ENCODE assay signal across 4 worm cellular contexts in the genomic region with DNA sequence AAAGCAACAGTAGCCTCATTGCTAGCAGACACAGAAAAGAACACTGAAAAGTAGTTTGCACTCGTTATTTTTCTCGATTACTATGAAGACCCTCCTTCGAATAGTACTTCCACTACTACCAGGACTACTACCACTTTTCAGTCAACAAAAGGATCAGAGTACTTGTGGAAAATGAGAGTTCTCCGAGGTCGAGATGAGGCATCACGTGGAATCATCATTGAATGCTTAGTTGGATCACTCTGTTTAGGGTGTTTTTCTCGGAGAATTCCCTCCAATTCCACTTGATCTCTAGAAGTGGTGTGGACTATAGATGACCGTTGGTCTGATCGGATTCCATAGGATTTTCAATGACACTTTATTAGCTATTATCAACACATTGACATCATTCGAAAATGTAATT.
TF ChIP-seq lines count a peak whose summit lies in the region.

No protein-coding gene starts in this region.

TF ChIP-seq in whole organism, L1 larva, 84 proteins besides CTCF, POLR2A, EP300 and RAD21 (continues in another document):
- TF ChIP-seq irx-1 (tag; optimal IDR thresholded peaks at IDR 0.05; lab: Kevin White, UChicago) = no peak
- peak; percentile 82 for TF ChIP-seq blmp-1 (tag; optimal IDR thresholded peaks at IDR 0.05; lab: Kevin White, UChicago)
- TF ChIP-seq ama-1 (optimal IDR thresholded peaks at IDR 0.05; lab: Kevin White, UChicago) = no peak
- no peak for TF ChIP-seq C34B4.2 (tag; optimal IDR thresholded peaks at IDR 0.05; lab: Kevin White, UChicago)
- peak; percentile 4 for TF ChIP-seq snu-23 (GFP tag; optimal IDR thresholded peaks at IDR 0.05; lab: Kevin White, UChicago)
- no peak for TF ChIP-seq hlh-17 (GFP tag; optimal IDR thresholded peaks at IDR 0.05; lab: Kevin White, UChicago; ENCODE audit: borderline replicate concordance)
- TF ChIP-seq C04F5.9 (tag; optimal IDR thresholded peaks at IDR 0.05; lab: Kevin White, UChicago) = no peak
- TF ChIP-seq ets-5 (GFP tag; IDR thresholded peaks at IDR 0.05; lab: Robert Waterston, UW) = no peak
- TF ChIP-seq lin-35 (GFP tag; optimal IDR thresholded peaks at IDR 0.05; lab: Kevin White, UChicago) = peak in 1 of 2 experiments; percentile 38
- TF ChIP-seq tbx-2 (tag; optimal IDR thresholded peaks at IDR 0.05; lab: Kevin White, UChicago) = no peak
- no peak for TF ChIP-seq efl-1 (optimal IDR thresholded peaks at IDR 0.05; lab: Kevin White, UChicago)
- peak in 1 of 2 experiments; percentile 73 for TF ChIP-seq efl-1 (GFP tag; optimal IDR thresholded peaks at IDR 0.05 in 1 of 2; lab: Kevin White, UChicago)
- TF ChIP-seq mdl-1 (tag; optimal IDR thresholded peaks at IDR 0.05; lab: Kevin White, UChicago) = no peak
- TF ChIP-seq lin-14 (GFP tag; optimal IDR thresholded peaks at IDR 0.05; lab: Kevin White, UChicago) = peak; percentile 44
- TF ChIP-seq sptf-1 (tag; optimal IDR thresholded peaks at IDR 0.05; lab: Kevin White, UChicago) = no peak
- no peak for TF ChIP-seq ztf-11 (tag; optimal IDR thresholded peaks at IDR 0.05; lab: Kevin White, UChicago)
- TF ChIP-seq lin-39 (tag; optimal IDR thresholded peaks at IDR 0.05; lab: Kevin White, UChicago) = no peak
- TF ChIP-seq aly-2 (tag; optimal IDR thresholded peaks at IDR 0.05; lab: Kevin White, UChicago) = no peak
- no peak for TF ChIP-seq dpl-1 (GFP tag; optimal IDR thresholded peaks at IDR 0.05; lab: Kevin White, UChicago)
- no peak for TF ChIP-seq zag-1 (tag; optimal IDR thresholded peaks at IDR 0.05; lab: Kevin White, UChicago)
- peak; percentile 33 for TF ChIP-seq nhr-19 (GFP tag; conservative IDR thresholded peaks at IDR 0.05; lab: Robert Waterston, UW)
- TF ChIP-seq ztf-4 (tag; optimal IDR thresholded peaks at IDR 0.05; lab: Kevin White, UChicago) = no peak

TF ChIP-seq in whole organism, L2 larva, 48 proteins besides CTCF, POLR2A, EP300 and RAD21:
- TF ChIP-seq nhr-129 (tag; optimal IDR thresholded peaks at IDR 0.05; lab: Kevin White, UChicago) = peak; percentile 9
- no peak for TF ChIP-seq mbf-1 (tag; optimal IDR thresholded peaks at IDR 0.05; lab: Kevin White, UChicago)
- peak; percentile 41 for TF ChIP-seq sma-9 (GFP tag; optimal IDR thresholded peaks at IDR 0.05; lab: Kevin White, UChicago)
- no peak for TF ChIP-seq sma-9 (tag; optimal IDR thresholded peaks at IDR 0.05; lab: Kevin White, UChicago)
- peak; percentile 43 for TF ChIP-seq nhr-25 (tag; optimal IDR thresholded peaks at IDR 0.05; lab: Kevin White, UChicago)
TF ChIP-seq in whole organism, L2 larva: peak in this region for 3.

TF ChIP-seq in whole organism, L4 larva, 104 proteins besides CTCF, POLR2A, EP300 and RAD21:
- TF ChIP-seq skn-1 (tag; optimal IDR thresholded peaks at IDR 0.05; lab: Kevin White, UChicago) = no peak
- no peak for TF ChIP-seq cey-2 (tag; optimal IDR thresholded peaks at IDR 0.05; lab: Kevin White, UChicago; ENCODE audit: borderline replicate concordance, insufficient read depth)
- TF ChIP-seq set-16 (GFP tag; IDR thresholded peaks at IDR 0.05; lab: Robert Waterston, UW) = no peak
- no peak for TF ChIP-seq daf-12 (tag; optimal IDR thresholded peaks at IDR 0.05; lab: Kevin White, UChicago)
- no peak for TF ChIP-seq nhr-102 (tag; optimal IDR thresholded peaks at IDR 0.05; lab: Kevin White, UChicago)
- no peak for TF ChIP-seq nhr-25 (tag; optimal IDR thresholded peaks at IDR 0.05; lab: Kevin White, UChicago; ENCODE audit: borderline replicate concordance, insufficient read depth)
- TF ChIP-seq ztf-7 (tag; optimal IDR thresholded peaks at IDR 0.05; lab: Kevin White, UChicago) = no peak
- TF ChIP-seq ztf-11 (tag; optimal IDR thresholded peaks at IDR 0.05; lab: Kevin White, UChicago) = no peak
- no peak for TF ChIP-seq F26F4.8 (GFP tag; conservative IDR thresholded peaks at IDR 0.05; lab: Robert Waterston, UW)
- TF ChIP-seq daf-8 (GFP tag; IDR thresholded peaks at IDR 0.05; lab: Robert Waterston, UW) = no peak
- TF ChIP-seq hlh-30 (tag; optimal IDR thresholded peaks at IDR 0.05; lab: Kevin White, UChicago; ENCODE audit: insufficient read depth) = peak; percentile 32
- peak; percentile 36 for TF ChIP-seq nhr-28 (tag; optimal IDR thresholded peaks at IDR 0.05; lab: Kevin White, UChicago)
- TF ChIP-seq lin-39 (tag; optimal IDR thresholded peaks at IDR 0.05; lab: Kevin White, UChicago) = no peak
- TF ChIP-seq spr-1 (tag; optimal IDR thresholded peaks at IDR 0.05; lab: Kevin White, UChicago) = no peak
- no peak for TF ChIP-seq unc-62 (GFP tag; optimal IDR thresholded peaks at IDR 0.05 in 1 of 2; lab: Kevin White, UChicago)
- no peak for TF ChIP-seq unc-62 (tag; optimal IDR thresholded peaks at IDR 0.05; lab: Kevin White, UChicago)

TF ChIP-seq in whole organism, young adult, 124 proteins besides CTCF, POLR2A, EP300 and RAD21:
- TF ChIP-seq ceh-27 (GFP tag; optimal IDR thresholded peaks at IDR 0.05; lab: Kevin White, UChicago) (peak; percentile 69), nfyb-1 (GFP tag; IDR thresholded peaks at IDR 0.05; lab: Robert Waterston, UW) (no peak), lin-40 (tag; optimal IDR thresholded peaks at IDR 0.05; lab: Kevin White, UChicago) (no peak), hmg-1.2 (GFP tag; IDR thresholded peaks at IDR 0.05; lab: Robert Waterston, UW) (no peak), madf-10 (tag; optimal IDR thresholded peaks at IDR 0.05; lab: Kevin White, UChicago) (no peak), ZK185.1 (tag; optimal IDR thresholded peaks at IDR 0.05; lab: Kevin White, UChicago; ENCODE audit: poor library complexity, severe bottlenecking) (no peak)
